Fruit fly (Drosophila melanogaster) Kc167 (cell line): ENCODE measurements around the gene CG44001.

ENCODE experiments used
- Myc ChIP-seq: fragments of >200 bp; optimal IDR thresholded peaks from 2 replicates; lab custom pipeline; 2017; ENCODE audit warnings: missing external identifiers
- Sin3A ChIP-seq: fragments of >200 bp; optimal IDR thresholded peaks from 2 replicates; lab custom pipeline; 2018; ENCODE audit warnings: missing external identifiers
- h ChIP-seq: fragments of >200 bp; optimal IDR thresholded peaks from 3 replicates; lab custom pipeline; 2018; ENCODE audit warnings: missing external identifiers
- insv ChIP-seq: fragments of >200 bp; optimal IDR thresholded peaks from 3 replicates; lab custom pipeline; 2018; ENCODE audit warnings: missing external identifiers
- psq ChIP-seq: fragments of >200 bp; optimal IDR thresholded peaks from 2 replicates; lab custom pipeline; 2017; ENCODE audit warnings: missing external identifiers
- ttk ChIP-seq: sonication (Bioruptor generic); optimal IDR thresholded peaks from 2 replicates; lab custom pipeline; 2017; ENCODE audit warnings: missing external identifiers

CG44001 gene

dm6 chr2L:5085561-5085960, 42.5 kb downstream of the CG44001 start:
- no peak for TF ChIP-seq psq (lab: Kevin White, UChicago)
- no peak for TF ChIP-seq Sin3A (lab: Kevin White, UChicago)
- TF ChIP-seq Myc (lab: Kevin White, UChicago): no peak
- TF ChIP-seq insv (lab: Kevin White, UChicago): no peak
- no peak for TF ChIP-seq ttk (lab: Kevin White, UChicago)
- no peak for TF ChIP-seq h (lab: Kevin White, UChicago)

- no peak for TF ChIP-seq Myc (lab: Kevin White, UChicago)
Observed at dm6 chr2L:5086905-5087522, 43.9 kb downstream of the CG44001 start.

- TF ChIP-seq psq (lab: Kevin White, UChicago) (no peak), insv (lab: Kevin White, UChicago) (no peak), h (lab: Kevin White, UChicago) (no peak), Sin3A (lab: Kevin White, UChicago) (no peak), Myc (lab: Kevin White, UChicago) (no peak), ttk (lab: Kevin White, UChicago) (no peak)
Observed at dm6 chr2L:5088649-5089270, 45.7 kb downstream of the CG44001 start.

- TF ChIP-seq h (lab: Kevin White, UChicago): no peak
- TF ChIP-seq insv (lab: Kevin White, UChicago): no peak
- TF ChIP-seq Myc (lab: Kevin White, UChicago): no peak
- no peak for TF ChIP-seq ttk (lab: Kevin White, UChicago)
- no peak for TF ChIP-seq Sin3A (lab: Kevin White, UChicago)
- TF ChIP-seq psq (lab: Kevin White, UChicago): no peak
Observed at dm6 chr2L:5089642-5090041, 46.6 kb downstream of the CG44001 start.

- TF ChIP-seq Myc (lab: Kevin White, UChicago) (no peak), insv (lab: Kevin White, UChicago) (no peak), h (lab: Kevin White, UChicago) (no peak), psq (lab: Kevin White, UChicago) (no peak), Sin3A (lab: Kevin White, UChicago) (no peak), ttk (lab: Kevin White, UChicago) (no peak)
Observed at dm6 chr2L:5090352-5090751, 47.3 kb downstream of the CG44001 start.

- TF ChIP-seq ttk (lab: Kevin White, UChicago) (no peak), psq (lab: Kevin White, UChicago) (no peak), Sin3A (lab: Kevin White, UChicago) (no peak), insv (lab: Kevin White, UChicago) (no peak), Myc (lab: Kevin White, UChicago) (no peak), h (lab: Kevin White, UChicago) (no peak)
Observed at dm6 chr2L:5092145-5092544, 49.1 kb downstream of the CG44001 start.

dm6 chr2L:5092597-5092991, 49.5 kb downstream of the CG44001 start:
- TF ChIP-seq Myc (lab: Kevin White, UChicago) (no peak), h (lab: Kevin White, UChicago) (no peak), psq (lab: Kevin White, UChicago) (no peak), Sin3A (lab: Kevin White, UChicago) (no peak), ttk (lab: Kevin White, UChicago) (no peak), insv (lab: Kevin White, UChicago) (no peak)

dm6 chr2L:5092992-5093695, 50.1 kb downstream of the CG44001 start, which contains the start of gene Pgant5:
TSS of gene Pgant5 (minus strand) at chr2L:5093592.
- TF ChIP-seq Myc (lab: Kevin White, UChicago) (no peak), ttk (lab: Kevin White, UChicago) (no peak), psq (lab: Kevin White, UChicago) (no peak), insv (lab: Kevin White, UChicago) (no peak)

- no peak for TF ChIP-seq h (lab: Kevin White, UChicago)
- no peak for TF ChIP-seq Myc (lab: Kevin White, UChicago)
- TF ChIP-seq ttk (lab: Kevin White, UChicago): no peak
- no peak for TF ChIP-seq psq (lab: Kevin White, UChicago)
Observed at dm6 chr2L:5093772-5094350, 50.8 kb downstream of the CG44001 start, which contains the start of gene CG5828. TSS of gene CG5828 (plus strand) at chr2L:5093976.

dm6 chr2L:5095350-5095962, 52.4 kb downstream of the CG44001 start:
- TF ChIP-seq ttk (lab: Kevin White, UChicago) (no peak), h (lab: Kevin White, UChicago) (no peak), insv (lab: Kevin White, UChicago) (no peak), psq (lab: Kevin White, UChicago) (no peak), Myc (lab: Kevin White, UChicago) (no peak), Sin3A (lab: Kevin White, UChicago) (no peak)

dm6 chr2L:5096222-5096621, 53.2 kb downstream of the CG44001 start, which contains the start of gene CG4230:
TSS of gene CG4230 (plus strand) at chr2L:5096227.
- TF ChIP-seq ttk (lab: Kevin White, UChicago) (no peak), Myc (lab: Kevin White, UChicago) (no peak), psq (lab: Kevin White, UChicago) (no peak), h (lab: Kevin White, UChicago) (no peak), insv (lab: Kevin White, UChicago) (no peak), Sin3A (lab: Kevin White, UChicago) (no peak)
